Worm (Caenorhabditis elegans) whole organism, L1 larva: ENCODE results near the gene F38B7.10.

Experiments
- blmp-1 ChIP-seq: fragments of 150-350 bp; optimal IDR thresholded peaks from 2 replicates; lab custom pipeline; 2014; ENCODE audit warnings: missing biosample characterization, missing genetic modification characterization
- ceh-8 ChIP-seq: fragments of 200-800 bp; sonication (Bioruptor generic); optimal IDR thresholded peaks from 2 replicates; lab custom pipeline; 2018; ENCODE audit warnings: mild to moderate bottlenecking, missing genetic modification characterization, moderate library complexity, missing compliant biosample characterization
- ceh-82 ChIP-seq, 3 experiments: fragments of 150-350 bp in 1 of 3; sonication (generic microtip) in 2 of 3; optimal IDR thresholded peaks; 2 replicates each; lab custom pipeline; 2014 to 2017; ENCODE audit warnings: missing biosample characterization in 3 of 3, missing genetic modification characterization in 3 of 3
- ceh-88 ChIP-seq: fragments of 200-800 bp; sonication (Bioruptor generic); IDR thresholded peaks from 2 replicates; pipeline ENCODE4 v1.3.6; 2022; ENCODE audit warnings: missing genetic modification characterization, missing compliant biosample characterization
- dpl-1 ChIP-seq, 3 experiments: fragments of 150-350 bp in 2 of 3; sonication (generic microtip) in 1 of 3; optimal IDR thresholded peaks; 2 replicates each; lab custom pipeline; 2014 to 2017; ENCODE audit warnings: missing biosample characterization in 3 of 3, missing genetic modification characterization in 3 of 3, missing genetic modification reagents in 3 of 3
- dsc-1 ChIP-seq: sonication (generic microtip); optimal IDR thresholded peaks from 2 replicates; lab custom pipeline; 2016; ENCODE audit warnings: mild to moderate bottlenecking, missing genetic modification characterization, missing compliant biosample characterization
- efl-1 ChIP-seq, 4 experiments: fragments of 150-350 bp; optimal IDR thresholded peaks in 3 of 4; peaks in 1 of 4; 1 replicate in 1 of 4; 2 replicates in 3 of 4; lab custom pipeline; 2014; ENCODE audit warnings: missing biosample characterization in 2 of 4, missing genetic modification characterization in 2 of 4, missing genetic modification reagents in 2 of 4
- efl-3 ChIP-seq: fragments of 200-800 bp; sonication (Bioruptor generic); optimal IDR thresholded peaks from 2 replicates; lab custom pipeline; 2018; ENCODE audit warnings: mild to moderate bottlenecking, missing genetic modification characterization, missing compliant biosample characterization
- egl-27 ChIP-seq, 2 experiments: fragments of 150-350 bp in 1 of 2; sonication (generic microtip); optimal IDR thresholded peaks; 3 replicates each; lab custom pipeline; 2017 to 2018; ENCODE audit warnings: missing biosample characterization in 2 of 2, missing genetic modification characterization in 2 of 2, missing genetic modification reagents in 2 of 2
- elt-2 ChIP-seq: sonication (generic microtip); optimal IDR thresholded peaks from 2 replicates; lab custom pipeline; 2016; ENCODE audit warnings: missing genetic modification characterization, mild to moderate bottlenecking, inconsistent platforms, missing compliant biosample characterization, missing genetic modification reagents
- ets-5 ChIP-seq: fragments of 200-800 bp; sonication (Bioruptor generic); IDR thresholded peaks from 2 replicates; pipeline ENCODE4 v1.3.6; 2022; ENCODE audit warnings: missing genetic modification characterization, missing compliant biosample characterization
- fkh-10 ChIP-seq: sonication (generic microtip); optimal IDR thresholded peaks from 2 replicates; lab custom pipeline; 2017; ENCODE audit warnings: missing biosample characterization, missing genetic modification reagents, missing genetic modification characterization
- fkh-8 ChIP-seq: sonication (generic microtip); optimal IDR thresholded peaks from 2 replicates; lab custom pipeline; 2016; ENCODE audit warnings: mild to moderate bottlenecking, missing genetic modification characterization, missing compliant biosample characterization
- fos-1 ChIP-seq: fragments of 150-350 bp; optimal IDR thresholded peaks from 2 replicates; lab custom pipeline; 2014; ENCODE audit warnings: missing biosample characterization, missing genetic modification characterization
- grh-1 ChIP-seq: fragments of 200-800 bp; sonication (Bioruptor generic); IDR thresholded peaks from 2 replicates; pipeline ENCODE4 v1.3.6; 2022; ENCODE audit warnings: missing genetic modification reagents, missing genetic modification characterization, missing compliant biosample characterization
- hlh-4 ChIP-seq: sonication (generic microtip); optimal IDR thresholded peaks from 2 replicates; lab custom pipeline; 2016; ENCODE audit warnings: mild to moderate bottlenecking, missing genetic modification characterization, missing compliant biosample characterization
- hpl-2 ChIP-seq: fragments of 150-350 bp; optimal IDR thresholded peaks from 2 replicates; lab custom pipeline; 2014; ENCODE audit warnings: missing biosample characterization, missing genetic modification reagents, missing genetic modification characterization
- irx-1 ChIP-seq: sonication (generic microtip); optimal IDR thresholded peaks from 2 replicates; lab custom pipeline; 2016; ENCODE audit warnings: missing genetic modification characterization, missing compliant biosample characterization
- isw-1 ChIP-seq: fragments of 200-800 bp; sonication (Bioruptor generic); IDR thresholded peaks from 2 replicates; pipeline ENCODE4 v1.3.6; 2022; ENCODE audit warnings: missing genetic modification characterization, missing compliant biosample characterization
- lin-13 ChIP-seq: fragments of 150-350 bp; optimal IDR thresholded peaks from 2 replicates; lab custom pipeline; 2014; ENCODE audit warnings: missing biosample characterization, missing genetic modification reagents, missing genetic modification characterization
- lin-14 ChIP-seq: fragments of 200-800 bp; sonication (Bioruptor generic); optimal IDR thresholded peaks from 2 replicates; lab custom pipeline; 2018; ENCODE audit warnings: mild to moderate bottlenecking, missing genetic modification characterization, moderate library complexity, missing compliant biosample characterization
- lin-35 ChIP-seq, 2 experiments: fragments of 150-350 bp; optimal IDR thresholded peaks; 2 replicates each; lab custom pipeline; 2014; ENCODE audit warnings: missing biosample characterization in 2 of 2, missing genetic modification characterization in 2 of 2, missing genetic modification reagents in 2 of 2
- lir-3 ChIP-seq: sonication (generic microtip); optimal IDR thresholded peaks from 2 replicates; lab custom pipeline; 2016; ENCODE audit warnings: mild to moderate bottlenecking, missing genetic modification characterization, moderate library complexity, missing compliant biosample characterization; ENCODE audit not compliant: poor library complexity
- lsy-2 ChIP-seq, 2 experiments: fragments of 150-350 bp; optimal IDR thresholded peaks; 2 replicates each; lab custom pipeline; 2014; ENCODE audit warnings: missing biosample characterization in 2 of 2, missing genetic modification characterization in 2 of 2
- mdl-1 ChIP-seq, 2 experiments: fragments of 150-350 bp; optimal IDR thresholded peaks; 2 replicates each; lab custom pipeline; 2014 to 2017; ENCODE audit warnings: missing biosample characterization in 2 of 2, missing genetic modification characterization in 2 of 2, inconsistent platforms in 1 of 2
- mef-2 ChIP-seq: fragments of 150-350 bp; optimal IDR thresholded peaks from 2 replicates; lab custom pipeline; 2014; ENCODE audit warnings: missing biosample characterization, missing genetic modification characterization
- mep-1 ChIP-seq: fragments of 150-350 bp; optimal IDR thresholded peaks from 2 replicates; lab custom pipeline; 2014; ENCODE audit warnings: missing biosample characterization, missing genetic modification characterization
- nhr-11 ChIP-seq: fragments of 150-350 bp; optimal IDR thresholded peaks from 2 replicates; lab custom pipeline; 2014; ENCODE audit warnings: missing biosample characterization, missing genetic modification characterization
- nhr-12 ChIP-seq: sonication (generic microtip); optimal IDR thresholded peaks from 2 replicates; lab custom pipeline; 2017; ENCODE audit warnings: missing biosample characterization, missing genetic modification characterization
- nhr-19 ChIP-seq: fragments of 200-800 bp; sonication (Bioruptor generic); conservative IDR thresholded peaks from 2 replicates; pipeline ENCODE4 v1.3.6; 2022; ENCODE audit warnings: missing genetic modification characterization, missing compliant biosample characterization
- nhr-20 ChIP-seq: sonication (generic microtip); optimal IDR thresholded peaks from 2 replicates; lab custom pipeline; 2016; ENCODE audit warnings: mild to moderate bottlenecking, missing genetic modification characterization, missing compliant biosample characterization
- nhr-28 ChIP-seq: fragments of 150-350 bp; optimal IDR thresholded peaks from 2 replicates; lab custom pipeline; 2014; ENCODE audit warnings: missing biosample characterization, missing genetic modification characterization
- nhr-47 ChIP-seq: sonication (generic microtip); optimal IDR thresholded peaks from 2 replicates; lab custom pipeline; 2016; ENCODE audit warnings: mild to moderate bottlenecking, missing genetic modification characterization, moderate library complexity, missing compliant biosample characterization
- nhr-71 ChIP-seq: sonication (generic microtip); optimal IDR thresholded peaks from 2 replicates; lab custom pipeline; 2016; ENCODE audit warnings: mild to moderate bottlenecking, missing genetic modification characterization, moderate library complexity, missing compliant biosample characterization
- nhr-76 ChIP-seq: sonication (generic microtip); optimal IDR thresholded peaks from 2 replicates; lab custom pipeline; 2017; ENCODE audit warnings: missing biosample characterization, missing genetic modification characterization
- nhr-77 ChIP-seq: fragments of 150-350 bp; optimal IDR thresholded peaks from 2 replicates; lab custom pipeline; 2014; ENCODE audit warnings: missing biosample characterization, missing genetic modification characterization
- nhr-85 ChIP-seq: sonication (generic microtip); peaks from one replicate; lab custom pipeline; 2016; ENCODE audit warnings: missing genetic modification characterization, inconsistent platforms, missing compliant biosample characterization
- nhr-90 ChIP-seq: sonication (generic microtip); optimal IDR thresholded peaks from 2 replicates; lab custom pipeline; 2016; ENCODE audit warnings: mild to moderate bottlenecking, missing genetic modification characterization, missing compliant biosample characterization; ENCODE audit not compliant: poor library complexity
- pax-3 ChIP-seq: fragments of 200-800 bp; sonication (Bioruptor generic); optimal IDR thresholded peaks from 2 replicates; lab custom pipeline; 2018; ENCODE audit warnings: mild to moderate bottlenecking, missing genetic modification characterization, moderate library complexity, missing compliant biosample characterization
- rnt-1 ChIP-seq: sonication (generic microtip); optimal IDR thresholded peaks from 2 replicates; lab custom pipeline; 2016; ENCODE audit warnings: mild to moderate bottlenecking, missing genetic modification characterization, moderate library complexity, missing compliant biosample characterization
- skn-1 ChIP-seq: fragments of 150-350 bp; optimal IDR thresholded peaks from 2 replicates; lab custom pipeline; 2014; ENCODE audit warnings: missing biosample characterization, missing genetic modification characterization
- snpc-4 ChIP-seq: fragments of 150-350 bp; optimal IDR thresholded peaks from 2 replicates; lab custom pipeline; 2014; ENCODE audit warnings: missing biosample characterization, missing genetic modification characterization
- snu-23 ChIP-seq: sonication (generic microtip); optimal IDR thresholded peaks from 2 replicates; lab custom pipeline; 2016; ENCODE audit warnings: missing genetic modification characterization, missing compliant biosample characterization
- sox-4 ChIP-seq: sonication (generic microtip); optimal IDR thresholded peaks from 2 replicates; lab custom pipeline; 2016; ENCODE audit warnings: missing genetic modification characterization, missing compliant biosample characterization
- swsn-7 ChIP-seq: sonication (generic microtip); optimal IDR thresholded peaks from 2 replicates; lab custom pipeline; 2016; ENCODE audit warnings: missing genetic modification characterization, missing compliant biosample characterization
- tbx-2 ChIP-seq: sonication (generic microtip); optimal IDR thresholded peaks from 2 replicates; lab custom pipeline; 2016; ENCODE audit warnings: missing genetic modification characterization, missing compliant biosample characterization
- unc-86 ChIP-seq: sonication (generic microtip); optimal IDR thresholded peaks from 2 replicates; lab custom pipeline; 2016; ENCODE audit warnings: missing genetic modification characterization, missing compliant biosample characterization
- unc-98 ChIP-seq: fragments of 200-800 bp; sonication (Bioruptor generic); IDR thresholded peaks from 2 replicates; pipeline ENCODE4 v1.3.6; 2022; ENCODE audit warnings: missing genetic modification characterization, missing compliant biosample characterization
- vab-15 ChIP-seq: sonication (generic microtip); optimal IDR thresholded peaks from 2 replicates; lab custom pipeline; 2017; ENCODE audit warnings: missing genotype, mild to moderate bottlenecking, missing genetic modification characterization, missing compliant biosample characterization
- xbp-1 ChIP-seq: sonication (generic microtip); optimal IDR thresholded peaks from 2 replicates; lab custom pipeline; 2016; ENCODE audit warnings: missing genetic modification characterization, missing compliant biosample characterization
- ztf-11 ChIP-seq, 2 experiments: sonication (generic microtip); optimal IDR thresholded peaks; 2 replicates each; lab custom pipeline; 2016 to 2017; ENCODE audit warnings: missing genetic modification characterization in 2 of 2, missing biosample characterization in 1 of 2, missing compliant biosample characterization in 1 of 2
- ztf-4 ChIP-seq: fragments of 150-350 bp; optimal IDR thresholded peaks from 2 replicates; lab custom pipeline; 2014; ENCODE audit warnings: missing biosample characterization, missing genetic modification characterization

F38B7.10 gene

DNA sequence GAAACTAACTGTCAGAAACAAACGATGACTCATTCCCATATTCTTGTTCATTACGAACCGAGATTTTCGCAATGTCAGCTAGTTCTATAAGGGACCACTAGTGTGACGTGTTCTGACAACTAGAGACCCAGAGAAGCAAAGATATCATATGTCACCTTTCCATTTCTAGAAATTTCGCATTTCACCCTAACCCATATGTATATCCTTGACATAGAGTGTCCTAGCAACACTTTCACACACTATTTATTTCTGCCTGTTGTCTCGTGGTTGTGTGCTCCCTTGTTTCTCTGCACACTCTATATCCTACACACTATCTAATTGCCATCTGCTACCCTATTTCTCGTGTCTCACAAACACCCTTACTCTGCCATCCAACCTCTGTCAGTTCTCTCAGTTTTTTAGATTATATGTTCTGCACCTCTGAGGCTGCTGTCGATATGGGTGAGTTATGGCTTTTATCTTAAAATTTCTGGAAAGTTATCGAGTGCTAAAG, 3.6 kb downstream of the F38B7.10 start, which contains the start of the genes F38B7.17 and F38B7.3:
F38B7.17 (minus strand) TSS at position 51 of the 493 bp plus-strand sequence.
F38B7.3 (plus strand) TSS at position 194 of the 493 bp plus-strand sequence.
- TF ChIP-seq rnt-1 (tag; lab: Kevin White, UChicago) (peak; percentile 47), mef-2 (tag; lab: Kevin White, UChicago) (no peak), grh-1 (GFP tag; lab: Robert Waterston, UW) (no peak), ztf-4 (tag; lab: Kevin White, UChicago) (peak; percentile 30), xbp-1 (tag; lab: Kevin White, UChicago) (peak; percentile 61), hlh-4 (tag; lab: Kevin White, UChicago) (no peak), sox-4 (tag; lab: Kevin White, UChicago) (peak; percentile 39), isw-1 (GFP tag; lab: Robert Waterston, UW) (peak; percentile 25; the same call in 1 of the 2 replicates), fos-1 (peak; percentile 46), dsc-1 (tag; lab: Kevin White, UChicago) (peak; percentile 41), lir-3 (tag; lab: Kevin White, UChicago) (peak; percentile 43), nhr-47 (tag; lab: Kevin White, UChicago) (peak; percentile 79), dpl-1 (GFP tag; optimal IDR thresholded peaks at IDR 0.05; lab: Kevin White, UChicago) (peak; percentile 26 to 39 (median 34)), nhr-20 (peak; percentile 83), nhr-71 (tag; lab: Kevin White, UChicago) (peak; percentile 84), ceh-88 (GFP tag; lab: Robert Waterston, UW) (no peak), efl-1 (optimal IDR thresholded peaks at IDR 0.05; lab: Kevin White, UChicago) (peak; percentile 72 to 77), efl-1 (GFP tag; optimal IDR thresholded peaks at IDR 0.05 in 1 of 2; lab: Kevin White, UChicago) (peak; percentile 43 to 92), snu-23 (GFP tag; lab: Kevin White, UChicago) (peak; percentile 79), irx-1 (no peak), fkh-8 (tag; lab: Kevin White, UChicago) (peak; percentile 95), nhr-76 (tag; lab: Kevin White, UChicago) (no peak), nhr-77 (tag; lab: Kevin White, UChicago) (peak; percentile 43), nhr-28 (no peak), tbx-2 (tag; lab: Kevin White, UChicago) (no peak), elt-2 (tag; lab: Kevin White, UChicago) (peak; percentile 66), ceh-8 (GFP tag; lab: Kevin White, UChicago) (peak; percentile 56), ceh-82 (tag; optimal IDR thresholded peaks at IDR 0.05; lab: Kevin White, UChicago) (peak in 1 of 3 experiments; percentile 9), swsn-7 (tag; lab: Kevin White, UChicago) (peak; percentile 77), unc-86 (peak; percentile 42), lin-14 (GFP tag; lab: Kevin White, UChicago) (peak; percentile 87), fkh-10 (no peak), ztf-11 (tag; optimal IDR thresholded peaks at IDR 0.05; lab: Kevin White, UChicago) (peak in 1 of 2 experiments; percentile 2), nhr-19 (peak; percentile 19; the same call in 1 of the 2 replicates), lin-13 (GFP tag; lab: Kevin White, UChicago) (peak; percentile 8), nhr-85 (tag; lab: Kevin White, UChicago) (peak; percentile 73), nhr-12 (tag; lab: Kevin White, UChicago) (no peak), lsy-2 (tag; optimal IDR thresholded peaks at IDR 0.05; lab: Kevin White, UChicago) (peak; percentile 53 to 68), mep-1 (tag; lab: Kevin White, UChicago) (peak; percentile 80), skn-1 (peak; percentile 50), lin-35 (GFP tag; optimal IDR thresholded peaks at IDR 0.05; lab: Kevin White, UChicago) (peak; percentile 64 to 70), nhr-90 (tag; lab: Kevin White, UChicago) (no peak), snpc-4 (tag; lab: Kevin White, UChicago) (peak; percentile 18), ets-5 (0 out of 2 replicates have a peak, but pooled peaks have one; percentile 64), unc-98 (GFP tag; lab: Robert Waterston, UW) (no peak), nhr-11 (peak; percentile 67), egl-27 (tag; optimal IDR thresholded peaks at IDR 0.05; lab: Kevin White, UChicago) (no peak), pax-3 (tag; lab: Kevin White, UChicago) (peak; percentile 54), mdl-1 (tag; optimal IDR thresholded peaks at IDR 0.05; lab: Kevin White, UChicago) (peak; percentile 5 to 88), hpl-2 (no peak), vab-15 (tag; lab: Kevin White, UChicago) (no peak), efl-3 (GFP tag; lab: Kevin White, UChicago) (no peak), blmp-1 (peak; percentile 66)
